Worm (Caenorhabditis elegans) whole organism, L4 larva: Measurements from ENCODE around the gene F57A10.2.

Source experiments
- ZK546.5 ChIP-seq, 2 experiments: sonication (generic microtip); optimal IDR thresholded peaks; 2 replicates each; lab custom pipeline; 2017; ENCODE audit warnings: missing biosample characterization in 2 of 2, missing genetic modification characterization in 2 of 2
- ama-1 ChIP-seq: fragments of 150-350 bp; optimal IDR thresholded peaks from 2 replicates; lab custom pipeline; 2014; ENCODE audit warnings: inconsistent platforms, mixed read lengths
- attf-4 ChIP-seq: sonication (generic microtip); optimal IDR thresholded peaks from 3 replicates; lab custom pipeline; 2017; ENCODE audit warnings: missing biosample characterization, missing genetic modification characterization
- dmd-8 ChIP-seq: fragments of 200-800 bp; sonication (Bioruptor generic); IDR thresholded peaks from 2 replicates; pipeline ENCODE4 v1.3.6; 2022; ENCODE audit warnings: missing genetic modification characterization, missing compliant biosample characterization
- fos-1 ChIP-seq: fragments of 150-350 bp; optimal IDR thresholded peaks from 2 replicates; lab custom pipeline; 2014; ENCODE audit warnings: missing biosample characterization, missing genetic modification characterization
- hif-1 ChIP-seq, 2 experiments: sonication (generic microtip); optimal IDR thresholded peaks; 2 replicates each; lab custom pipeline; 2016 to 2017; ENCODE audit warnings: missing compliant biosample characterization in 2 of 2, missing genetic modification characterization in 2 of 2, missing genetic modification reagents in 2 of 2, missing genotype in 2 of 2, mild to moderate bottlenecking in 1 of 2
- lin-13 ChIP-seq: fragments of 150-350 bp; optimal IDR thresholded peaks from 2 replicates; lab custom pipeline; 2014; ENCODE audit warnings: missing biosample characterization, missing genetic modification reagents, missing genetic modification characterization
- lsy-2 ChIP-seq, 2 experiments: fragments of 150-350 bp in 1 of 2; sonication (generic microtip) in 1 of 2; optimal IDR thresholded peaks; 2 replicates each; lab custom pipeline; 2014 to 2017; ENCODE audit warnings: missing biosample characterization in 2 of 2, missing genetic modification characterization in 2 of 2
- nhr-77 ChIP-seq: fragments of 150-350 bp; optimal IDR thresholded peaks from 2 replicates; lab custom pipeline; 2014; ENCODE audit warnings: missing biosample characterization, missing genetic modification characterization
- pha-4 ChIP-seq, 2 experiments: fragments of 150-350 bp in 1 of 2; fragments of 200-800 bp in 1 of 2; sonication (Bioruptor generic) in 1 of 2; IDR thresholded peaks in 1 of 2; optimal IDR thresholded peaks in 1 of 2; 2 replicates each; pipeline versions ENCODE4 v1.3.6 to Lab custom; 2014 to 2022; ENCODE audit warnings: missing genetic modification characterization in 2 of 2, missing genetic modification reagents in 2 of 2, missing biosample characterization in 1 of 2, missing compliant biosample characterization in 1 of 2

ce11 chrV:15769072-15769471 is 2.7 kb downstream of the F57A10.2 start, which contains the start of gene F57A10.4:
- TF ChIP-seq ama-1 (lab: Kevin White, UChicago) (no peak), ZK546.5 (tag; optimal IDR thresholded peaks at IDR 0.05; lab: Kevin White, UChicago) (no peak), dmd-8 (GFP tag; lab: Robert Waterston, UW) (no peak), nhr-77 (tag; lab: Kevin White, UChicago) (no peak), lin-13 (GFP tag; lab: Kevin White, UChicago) (no peak), attf-4 (tag; lab: Kevin White, UChicago) (no peak), fos-1 (tag; lab: Kevin White, UChicago) (no peak), pha-4 (GFP tag; IDR thresholded peaks at IDR 0.05; lab: Robert Waterston, UW) (no peak), pha-4 (tag; optimal IDR thresholded peaks at IDR 0.05; lab: Kevin White, UChicago) (no peak), lsy-2 (tag; optimal IDR thresholded peaks at IDR 0.05; lab: Kevin White, UChicago) (no peak), hif-1 (tag; optimal IDR thresholded peaks at IDR 0.05; lab: Kevin White, UChicago) (no peak)
